Worm (Caenorhabditis elegans): ENCODE results near the gene abf-3.

ce11 chrV:15821398-15821797 lies 3.8 kb upstream of the abf-3 start, which contains the start of gene srbc-49:
- TF ChIP-seq lin-39 (tag; optimal IDR thresholded peaks at IDR 0.05): no peak
- TF ChIP-seq ztf-11 (tag; optimal IDR thresholded peaks at IDR 0.05): no peak
- no peak for TF ChIP-seq nhr-12 (tag; optimal IDR thresholded peaks at IDR 0.05)
- TF ChIP-seq elt-1 (tag; optimal IDR thresholded peaks at IDR 0.05): no peak
- no peak for TF ChIP-seq elt-2 (tag; optimal IDR thresholded peaks at IDR 0.05)

Measured in whole organism, L3 larva.